Worm (Caenorhabditis elegans): ENCODE results near the gene T24C4.2.

T24C4.2 gene

ce11 chrIII:900134-900533 is 30.4 kb upstream of the T24C4.2 start (continued):
- no peak for TF ChIP-seq hlh-12 (tag; optimal IDR thresholded peaks at IDR 0.05)

- TF ChIP-seq pha-4 (tag; optimal IDR thresholded peaks at IDR 0.05) (no peak), lag-1 (GFP tag; IDR thresholded peaks at IDR 0.05) (0 out of 2 replicates have a peak, but pooled peaks have one; percentile 40), rpc-1 (optimal IDR thresholded peaks at IDR 0.05) (no peak), rpc-1 (tag; optimal IDR thresholded peaks at IDR 0.05) (no peak)
Observed at ce11 chrIII:896904-897303, 27.1 kb upstream of the T24C4.2 start.

ce11 chrIII:895525-895924 is 25.8 kb upstream of the T24C4.2 start, which contains the start of the genes ztf-18 and F23H11.2:
Gene ztf-18 (minus strand): TSS chrIII:895712.
Gene F23H11.2 (plus strand): TSS chrIII:895747.
- TF ChIP-seq attf-6 (GFP tag; IDR thresholded peaks at IDR 0.05) = no peak
- no peak for TF ChIP-seq him-1 (tag; optimal IDR thresholded peaks at IDR 0.05)
- TF ChIP-seq mel-28 (tag; optimal IDR thresholded peaks at IDR 0.05; ENCODE audit: borderline replicate concordance) = no peak
- no peak for TF ChIP-seq F49E8.2 (tag; optimal IDR thresholded peaks at IDR 0.05; ENCODE audit: insufficient read depth)
- no peak for TF ChIP-seq ceh-27 (GFP tag; optimal IDR thresholded peaks at IDR 0.05)
- TF ChIP-seq attf-3 (GFP tag; conservative IDR thresholded peaks at IDR 0.05) = no peak
- TF ChIP-seq egl-18 (GFP tag; IDR thresholded peaks at IDR 0.05) = no peak
- TF ChIP-seq zfh-2 (GFP tag; conservative IDR thresholded peaks at IDR 0.05) = no peak
- TF ChIP-seq ZK185.1 (tag; optimal IDR thresholded peaks at IDR 0.05; ENCODE audit: poor library complexity, severe bottlenecking) = no peak
- no peak for TF ChIP-seq ekl-4 (GFP tag; IDR thresholded peaks at IDR 0.05)
- no peak for TF ChIP-seq ceh-40 (GFP tag; IDR thresholded peaks at IDR 0.05)
- TF ChIP-seq Y95B8A.8 (GFP tag; IDR thresholded peaks at IDR 0.05) = no peak
- no peak for TF ChIP-seq rpc-1 (optimal IDR thresholded peaks at IDR 0.05)
- no peak for TF ChIP-seq rpc-1 (tag; optimal IDR thresholded peaks at IDR 0.05)
- no peak for TF ChIP-seq somi-1 (GFP tag; optimal IDR thresholded peaks at IDR 0.05)
- no peak for TF ChIP-seq aptf-2 (GFP tag; conservative IDR thresholded peaks at IDR 0.05)
- TF ChIP-seq lin-26 (GFP tag; IDR thresholded peaks at IDR 0.05) = no peak

- no peak for TF ChIP-seq ceh-100 (GFP tag; IDR thresholded peaks at IDR 0.05)
- TF ChIP-seq nhr-80 (tag; optimal IDR thresholded peaks at IDR 0.05) = peak; percentile 76
- TF ChIP-seq snpc-3.4 (tag; optimal IDR thresholded peaks at IDR 0.05) = peak; percentile 27
Observed at ce11 chrIII:891014-891413, 21.2 kb upstream of the T24C4.2 start, which contains the start of gene T24C4.10. Gene T24C4.10 (minus strand): TSS chrIII:891243.

ce11 chrIII:888983-889549 is 19.3 kb upstream of the T24C4.2 start:
- TF ChIP-seq attf-5 (GFP tag; optimal IDR thresholded peaks at IDR 0.05) = peak; percentile 30
- TF ChIP-seq Y67H2A.10 (GFP tag; conservative IDR thresholded peaks at IDR 0.05) = no peak
- no peak for TF ChIP-seq xnd-1 (tag; optimal IDR thresholded peaks at IDR 0.05)
- TF ChIP-seq B0336.3 (GFP tag; IDR thresholded peaks at IDR 0.05) = no peak
- peak; percentile 64 for TF ChIP-seq lsl-1 (GFP tag; optimal IDR thresholded peaks at IDR 0.05)
- no peak for TF ChIP-seq snpc-1.1 (tag; optimal IDR thresholded peaks at IDR 0.05; ENCODE audit: insufficient read depth)
- TF ChIP-seq lag-1 (GFP tag; IDR thresholded peaks at IDR 0.05) = no peak
- no peak for TF ChIP-seq aptf-2 (GFP tag; conservative IDR thresholded peaks at IDR 0.05)
- TF ChIP-seq rec-8 (tag; optimal IDR thresholded peaks at IDR 0.05) = no peak
- no peak for TF ChIP-seq hlh-12 (tag; optimal IDR thresholded peaks at IDR 0.05)
- no peak for TF ChIP-seq ztf-18 (tag; optimal IDR thresholded peaks at IDR 0.05)
- no peak for TF ChIP-seq hsf-1 (GFP tag; IDR thresholded peaks at IDR 0.05)
- no peak for TF ChIP-seq B0019.2 (GFP tag; conservative IDR thresholded peaks at IDR 0.05)
- no peak for TF ChIP-seq ceh-40 (GFP tag; IDR thresholded peaks at IDR 0.05)
- no peak for TF ChIP-seq K11D2.4 (GFP tag; IDR thresholded peaks at IDR 0.05)
- no peak for TF ChIP-seq nhr-120 (GFP tag; IDR thresholded peaks at IDR 0.05)
- no peak for TF ChIP-seq Y53F4B.3 (GFP tag; IDR thresholded peaks at IDR 0.05)
- no peak for TF ChIP-seq C06A6.2 (GFP tag; conservative IDR thresholded peaks at IDR 0.05)
- TF ChIP-seq efl-1 (GFP tag; optimal IDR thresholded peaks at IDR 0.05) = peak; percentile 10
- TF ChIP-seq F33H1.4 (GFP tag; IDR thresholded peaks at IDR 0.05) = no peak
- no peak for TF ChIP-seq fkh-3 (tag; optimal IDR thresholded peaks at IDR 0.05)
- TF ChIP-seq nhr-179 (tag; optimal IDR thresholded peaks at IDR 0.05) = no peak
- TF ChIP-seq madf-8 (GFP tag; conservative IDR thresholded peaks at IDR 0.05) = no peak

Data from whole organism, young adult.